Fruit fly (Drosophila melanogaster): ENCODE results near the gene CG7840.

dm6 chr2L:8280225-8280624, 25.2 kb upstream of the CG7840 start:
- no peak for TF ChIP-seq CG10431 (GFP tag; optimal IDR thresholded peaks at IDR 0.05)
- TF ChIP-seq CG11696 (GFP tag; IDR thresholded peaks at IDR 0.05): no peak
- no peak for TF ChIP-seq mam (GFP tag; optimal IDR thresholded peaks at IDR 0.05)
- no peak for TF ChIP-seq CrebB (tag; optimal IDR thresholded peaks at IDR 0.05)
- TF ChIP-seq CG6813 (GFP tag; optimal IDR thresholded peaks at IDR 0.05): no peak
- no peak for TF ChIP-seq Sox100B (GFP tag; optimal IDR thresholded peaks at IDR 0.05)
- no peak for TF ChIP-seq CG1792 (GFP tag; optimal IDR thresholded peaks at IDR 0.05)
- TF ChIP-seq Gug (GFP tag; IDR thresholded peaks at IDR 0.05): no peak
- no peak for TF ChIP-seq gcm (GFP tag; optimal IDR thresholded peaks at IDR 0.05)

Data from whole organism, embryonic.